Worm (Caenorhabditis elegans) whole organism, L4 larva: ENCODE measurements around the gene ccnk-1.

Experiments
- D1046.2 ChIP-seq: fragments of 200-800 bp; sonication (Bioruptor generic); IDR thresholded peaks from 2 replicates; pipeline ENCODE4 v1.3.6; 2022; ENCODE audit warnings: missing genetic modification characterization, missing compliant biosample characterization
- Y5F2A.4 ChIP-seq: fragments of 200-800 bp; sonication (Bioruptor generic); optimal IDR thresholded peaks from 2 replicates; lab custom pipeline; 2018; ENCODE audit warnings: mild to moderate bottlenecking, missing genetic modification characterization, missing compliant biosample characterization
- ama-1 ChIP-seq: fragments of 150-350 bp; optimal IDR thresholded peaks from 2 replicates; lab custom pipeline; 2014; ENCODE audit warnings: inconsistent platforms, mixed read lengths
- dmd-6 ChIP-seq: fragments of 200-800 bp; sonication (Bioruptor generic); IDR thresholded peaks from 2 replicates; pipeline ENCODE4 v1.3.6; 2022; ENCODE audit warnings: missing genetic modification reagents, missing genetic modification characterization, missing compliant biosample characterization
- jun-1 ChIP-seq: fragments of 150-350 bp; optimal IDR thresholded peaks from 2 replicates; lab custom pipeline; 2014; ENCODE audit warnings: missing biosample characterization, missing genetic modification reagents, missing genetic modification characterization
- mdl-1 ChIP-seq, 2 experiments: fragments of 150-350 bp in 1 of 2; sonication (generic microtip) in 1 of 2; optimal IDR thresholded peaks; 2 replicates each; lab custom pipeline; 2014 to 2017; ENCODE audit warnings: missing biosample characterization in 2 of 2, missing genetic modification characterization in 2 of 2
- nhr-25 ChIP-seq: sonication (generic microtip); optimal IDR thresholded peaks from 2 replicates; lab custom pipeline; 2017; ENCODE audit warnings: missing genetic modification characterization, mild to moderate bottlenecking, missing compliant biosample characterization, antibody characterized with exemption, moderate library complexity, borderline replicate concordance; ENCODE audit not compliant: insufficient read depth
- unc-62 ChIP-seq, 3 experiments: fragments of 150-350 bp in 1 of 3; sonication (generic microtip); optimal IDR thresholded peaks in 2 of 3; peaks in 1 of 3; 1 replicate in 1 of 3; 2 replicates in 2 of 3; lab custom pipeline; 2014 to 2017; ENCODE audit warnings: missing biosample characterization in 3 of 3, missing genetic modification characterization in 3 of 3, missing genetic modification reagents in 3 of 3, missing genotype in 1 of 3

- TF ChIP-seq ama-1 (lab: Kevin White, UChicago) (no peak), nhr-25 (tag; lab: Kevin White, UChicago) (no peak), jun-1 (tag; lab: Kevin White, UChicago) (no peak), dmd-6 (GFP tag; lab: Robert Waterston, UW) (no peak), Y5F2A.4 (GFP tag; lab: Kevin White, UChicago) (no peak), D1046.2 (GFP tag; lab: Robert Waterston, UW) (no peak), unc-62 (GFP tag; optimal IDR thresholded peaks at IDR 0.05 in 1 of 2; lab: Kevin White, UChicago) (no peak), unc-62 (tag; optimal IDR thresholded peaks at IDR 0.05; lab: Kevin White, UChicago) (no peak), mdl-1 (tag; optimal IDR thresholded peaks at IDR 0.05; lab: Kevin White, UChicago) (no peak)
These were observed 5.4 kb downstream of the ccnk-1 start for ce11 chrV:14617711-14618110.
